Worm (Caenorhabditis elegans) whole organism, L1 larva: ENCODE data around the gene dnj-25.
A peak's percentile ranks its signal among the peaks of the same experiment; 100 is the strongest.

Experiments used
- aha-1 ChIP-seq: fragments of 150-350 bp; optimal IDR thresholded peaks from 2 replicates; lab custom pipeline; 2014; ENCODE audit warnings: missing biosample characterization, missing genetic modification characterization
- mep-1 ChIP-seq: fragments of 150-350 bp; optimal IDR thresholded peaks from 2 replicates; lab custom pipeline; 2014; ENCODE audit warnings: missing biosample characterization, missing genetic modification characterization
- nhr-19 ChIP-seq: fragments of 200-800 bp; sonication (Bioruptor generic); conservative IDR thresholded peaks from 2 replicates; pipeline ENCODE4 v1.3.6; 2022; ENCODE audit warnings: missing genetic modification characterization, missing compliant biosample characterization
- pax-3 ChIP-seq: fragments of 200-800 bp; sonication (Bioruptor generic); optimal IDR thresholded peaks from 2 replicates; lab custom pipeline; 2018; ENCODE audit warnings: mild to moderate bottlenecking, missing genetic modification characterization, moderate library complexity, missing compliant biosample characterization
- skn-1 ChIP-seq: fragments of 150-350 bp; optimal IDR thresholded peaks from 2 replicates; lab custom pipeline; 2014; ENCODE audit warnings: missing biosample characterization, missing genetic modification characterization
- unc-86 ChIP-seq: sonication (generic microtip); optimal IDR thresholded peaks from 2 replicates; lab custom pipeline; 2016; ENCODE audit warnings: missing genetic modification characterization, missing compliant biosample characterization

DNA sequence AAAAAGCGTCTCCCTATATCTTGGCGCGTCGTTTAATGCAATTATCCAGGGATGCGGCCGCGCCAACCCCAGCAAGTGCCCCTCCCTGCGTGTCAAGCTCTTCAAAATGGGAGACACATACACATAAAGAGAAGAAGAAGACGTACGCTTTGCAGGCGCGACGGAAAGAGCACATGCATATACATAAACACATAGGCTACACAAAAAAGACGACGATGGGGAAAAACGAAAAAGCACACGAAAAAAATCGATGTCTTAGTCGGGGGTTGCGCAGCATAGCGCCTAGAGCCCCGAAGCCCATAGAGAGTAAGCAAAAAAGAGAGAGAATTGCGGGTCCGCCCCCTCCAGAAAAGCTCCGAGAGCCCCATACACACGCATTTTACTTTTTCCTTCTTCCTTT is 45.0 kb upstream of the dnj-25 start, which contains the start of gene tpan-1:
- peak; percentile 7 for TF ChIP-seq skn-1 (tag; lab: Kevin White, UChicago)
- TF ChIP-seq aha-1 (tag; lab: Kevin White, UChicago), result no peak
- TF ChIP-seq unc-86 (tag; lab: Kevin White, UChicago), result peak; percentile 62
- TF ChIP-seq pax-3 (tag; lab: Kevin White, UChicago), result peak; percentile 25
- peak; percentile 29 for TF ChIP-seq mep-1
- peak; percentile 36; the same call in 1 of the 2 replicates for TF ChIP-seq nhr-19 (GFP tag; lab: Robert Waterston, UW)
